Fruit fly (Drosophila melanogaster): ENCODE measurements around the gene CG7950.

The CG7950 gene

DNA sequence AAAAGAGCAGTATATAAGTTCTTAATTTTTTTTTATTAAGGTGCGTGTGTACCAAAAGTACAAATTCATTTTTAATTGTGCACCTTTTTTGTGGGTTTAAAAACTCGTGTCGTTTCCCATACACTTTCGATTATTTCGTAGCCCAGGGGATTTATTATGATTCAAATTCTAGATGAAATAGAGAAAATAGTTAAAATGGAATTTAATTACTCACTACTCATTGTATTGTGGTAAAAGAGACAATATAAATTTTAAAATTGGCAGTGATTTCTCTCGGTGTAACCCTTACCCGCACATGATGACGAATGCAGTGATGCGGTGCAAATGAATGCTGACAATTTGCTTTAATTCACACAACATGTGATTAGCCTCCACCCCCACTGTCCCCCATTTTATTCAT is 26.6 kb downstream of the CG7950 start (continued):
- TF ChIP-seq usp (GFP tag; optimal IDR thresholded peaks at IDR 0.05) (no peak), Eip74EF (GFP tag; optimal IDR thresholded peaks at IDR 0.05) (no peak), Elba2 (GFP tag; optimal IDR thresholded peaks at IDR 0.05) (no peak), CG4707 (GFP tag; optimal IDR thresholded peaks at IDR 0.05) (no peak), luna (GFP tag; optimal IDR thresholded peaks at IDR 0.05) (no peak), sc (optimal IDR thresholded peaks at IDR 0.05) (no peak), sc (GFP tag; optimal IDR thresholded peaks at IDR 0.05) (no peak), CkIIα-i1 (GFP tag; IDR thresholded peaks at IDR 0.05) (no peak), CG6254 (GFP tag; optimal IDR thresholded peaks at IDR 0.05) (no peak), cad (GFP tag; optimal IDR thresholded peaks at IDR 0.05) (no peak), CG7372 (GFP tag; IDR thresholded peaks at IDR 0.05) (no peak), Oli (tag; optimal IDR thresholded peaks at IDR 0.05) (peak; percentile 40), CG2678 (tag; optimal IDR thresholded peaks at IDR 0.05) (peak; percentile 35), Taf1 (GFP tag; IDR thresholded peaks at IDR 0.05) (no peak), B-H2 (GFP tag; optimal IDR thresholded peaks at IDR 0.05) (no peak), CG16813 (GFP tag; IDR thresholded peaks at IDR 0.05; ENCODE audit: partially characterized antibody) (no peak), CG10267 (tag; optimal IDR thresholded peaks at IDR 0.05) (no peak), klu (GFP tag; IDR thresholded peaks at IDR 0.05) (no peak), CG18262 (tag; optimal IDR thresholded peaks at IDR 0.05) (peak; percentile 6), stc (GFP tag; IDR thresholded peaks at IDR 0.05) (no peak), Ptx1 (GFP tag; IDR thresholded peaks at IDR 0.05) (peak; percentile 37; the same call in 1 of the 2 replicates), p53 (GFP tag; optimal IDR thresholded peaks at IDR 0.05) (no peak), CG6175 (GFP tag; IDR thresholded peaks at IDR 0.05) (no peak), btn (GFP tag; optimal IDR thresholded peaks at IDR 0.05) (no peak), NC2β (GFP tag; optimal IDR thresholded peaks at IDR 0.05) (no peak), CG8765 (GFP tag; IDR thresholded peaks at IDR 0.05) (no peak), Vsx1 (GFP tag; optimal IDR thresholded peaks at IDR 0.05) (no peak), Bgb (GFP tag; IDR thresholded peaks at IDR 0.05; ENCODE audit: partially characterized antibody) (no peak), CG17568 (GFP tag; optimal IDR thresholded peaks at IDR 0.05) (no peak), crp (GFP tag; optimal IDR thresholded peaks at IDR 0.05) (no peak), CG4424 (GFP tag; optimal IDR thresholded peaks at IDR 0.05) (no peak), tin (GFP tag; optimal IDR thresholded peaks at IDR 0.05) (no peak), CG9932 (GFP tag; IDR thresholded peaks at IDR 0.05) (no peak), Neu2 (GFP tag; optimal IDR thresholded peaks at IDR 0.05; ENCODE audit: borderline replicate concordance) (no peak), lilli (GFP tag; optimal IDR thresholded peaks at IDR 0.05) (no peak), CG30403 (GFP tag; optimal IDR thresholded peaks at IDR 0.05) (no peak), CG4360 (GFP tag; IDR thresholded peaks at IDR 0.05) (no peak), odd (GFP tag; optimal IDR thresholded peaks at IDR 0.05) (no peak), MTF-1 (GFP tag; optimal IDR thresholded peaks at IDR 0.05; ENCODE audit: borderline replicate concordance) (no peak), HLHmδ (GFP tag; optimal IDR thresholded peaks at IDR 0.05) (no peak), dan (GFP tag; IDR thresholded peaks at IDR 0.05) (no peak), CG12236 (GFP tag; optimal IDR thresholded peaks at IDR 0.05) (no peak), CG17328 (GFP tag; IDR thresholded peaks at IDR 0.05) (no peak), CG4730 (GFP tag; IDR thresholded peaks at IDR 0.05) (no peak), CG11247 (GFP tag; IDR thresholded peaks at IDR 0.05) (no peak), croc (GFP tag; conservative IDR thresholded peaks at IDR 0.05) (no peak), cg (GFP tag; optimal IDR thresholded peaks at IDR 0.05) (no peak), ci (GFP tag; IDR thresholded peaks at IDR 0.05) (peak; percentile 41; the same call in 1 of the 3 replicates), dysf (GFP tag; IDR thresholded peaks at IDR 0.05) (0 out of 3 replicates have a peak, but pooled peaks have one; percentile 28), bcd (GFP tag; optimal IDR thresholded peaks at IDR 0.05) (no peak), unpg (GFP tag; optimal IDR thresholded peaks at IDR 0.05) (peak; percentile 14), slp2 (GFP tag; optimal IDR thresholded peaks at IDR 0.05) (no peak)
